Worm (Caenorhabditis elegans) whole organism, L4 larva: Measurements from ENCODE around the gene snx-1.

Source experiments
- F26F4.8 ChIP-seq: fragments of 200-800 bp; sonication (Bioruptor generic); conservative IDR thresholded peaks from 2 replicates; pipeline ENCODE4 v1.3.6; 2022; ENCODE audit warnings: missing genetic modification characterization, missing compliant biosample characterization
- aha-1 ChIP-seq: fragments of 150-350 bp; peaks from one replicate; lab custom pipeline; 2014; ENCODE audit warnings: missing biosample characterization, missing genetic modification characterization
- ama-1 ChIP-seq: fragments of 150-350 bp; optimal IDR thresholded peaks from 2 replicates; lab custom pipeline; 2014; ENCODE audit warnings: inconsistent platforms, mixed read lengths
- ceh-82 ChIP-seq: sonication (generic microtip); optimal IDR thresholded peaks from 2 replicates; lab custom pipeline; 2017; ENCODE audit warnings: missing biosample characterization, missing genetic modification characterization
- daf-19 ChIP-seq: fragments of 200-800 bp; sonication (Bioruptor generic); conservative IDR thresholded peaks from 2 replicates; pipeline ENCODE4 v1.3.6; 2022; ENCODE audit warnings: missing genetic modification characterization, missing compliant biosample characterization
- zag-1 ChIP-seq: fragments of 150-350 bp; optimal IDR thresholded peaks from 2 replicates; lab custom pipeline; 2014; ENCODE audit warnings: missing biosample characterization, missing genetic modification characterization

DNA sequence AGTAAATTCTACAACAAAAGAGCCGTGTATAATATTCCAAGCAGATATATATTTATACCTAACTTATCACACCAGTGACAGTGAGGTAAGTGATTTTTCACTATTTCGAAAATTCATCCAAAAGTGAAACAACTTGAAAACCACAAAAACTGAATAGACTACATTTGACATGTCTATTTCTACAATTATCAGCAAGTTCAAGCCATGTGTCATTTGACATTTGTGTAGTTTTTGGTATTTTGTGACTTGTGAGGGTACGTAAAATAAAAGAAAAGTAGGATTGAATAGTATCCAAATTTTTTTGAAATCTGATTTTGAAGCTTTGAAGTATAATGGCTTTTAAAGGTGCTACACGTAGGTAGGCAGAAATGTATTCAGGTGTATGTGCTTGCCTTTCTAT is 2.6 kb upstream of the snx-1 start:
- TF ChIP-seq ama-1 (lab: Kevin White, UChicago), result no peak
- TF ChIP-seq F26F4.8, result no peak
- TF ChIP-seq ceh-82 (tag; lab: Kevin White, UChicago), result no peak
- no peak for TF ChIP-seq zag-1 (tag; lab: Kevin White, UChicago)
- TF ChIP-seq aha-1 (tag; lab: Kevin White, UChicago), result peak; percentile 35
- no peak for TF ChIP-seq daf-19
